Worm (Caenorhabditis elegans) whole organism, late embryonic: ENCODE data around the gene zhp-4.

Experiments used
- C08G9.2 ChIP-seq: sonication (generic microtip); optimal IDR thresholded peaks from 2 replicates; lab custom pipeline; 2016; ENCODE audit warnings: mild to moderate bottlenecking, missing genetic modification characterization, moderate library complexity, missing compliant biosample characterization
- F13H6.1 ChIP-seq: sonication (generic microtip); optimal IDR thresholded peaks from 2 replicates; lab custom pipeline; 2016; ENCODE audit warnings: missing genetic modification characterization, missing compliant biosample characterization
- ahr-1 ChIP-seq: sonication (generic microtip); optimal IDR thresholded peaks from 2 replicates; lab custom pipeline; 2016; ENCODE audit warnings: missing genetic modification characterization, missing compliant biosample characterization
- ama-1 ChIP-seq: fragments of 150-350 bp; optimal IDR thresholded peaks from 2 replicates; lab custom pipeline; 2014
- ceh-14 ChIP-seq: sonication (generic microtip); optimal IDR thresholded peaks from 2 replicates; lab custom pipeline; 2016; ENCODE audit warnings: missing genotype, missing genetic modification characterization, missing compliant biosample characterization
- ceh-19 ChIP-seq: fragments of 200-800 bp; sonication (Bioruptor generic); optimal IDR thresholded peaks from 2 replicates; lab custom pipeline; 2018; ENCODE audit warnings: mild to moderate bottlenecking, missing genetic modification characterization, missing compliant biosample characterization
- ceh-22 ChIP-seq: sonication (generic microtip); optimal IDR thresholded peaks from 2 replicates; lab custom pipeline; 2017; ENCODE audit warnings: missing biosample characterization, missing genetic modification characterization
- ceh-24 ChIP-seq: sonication (generic microtip); optimal IDR thresholded peaks from 2 replicates; lab custom pipeline; 2016; ENCODE audit warnings: mild to moderate bottlenecking, missing genetic modification characterization, missing compliant biosample characterization
- ceh-34 ChIP-seq: sonication (generic microtip); optimal IDR thresholded peaks from 2 replicates; lab custom pipeline; 2016; ENCODE audit warnings: mild to moderate bottlenecking, missing genetic modification characterization, missing compliant biosample characterization
- ceh-48 ChIP-seq: sonication (generic microtip); optimal IDR thresholded peaks from 2 replicates; lab custom pipeline; 2016; ENCODE audit warnings: missing genetic modification characterization, inconsistent platforms, missing compliant biosample characterization
- ceh-6 ChIP-seq: fragments of 200-800 bp; sonication (Bioruptor generic); optimal IDR thresholded peaks from 2 replicates; lab custom pipeline; 2018; ENCODE audit warnings: mild to moderate bottlenecking, missing genetic modification characterization, missing compliant biosample characterization
- ceh-9 ChIP-seq: sonication (generic microtip); optimal IDR thresholded peaks from 2 replicates; lab custom pipeline; 2016; ENCODE audit warnings: mild to moderate bottlenecking, missing genetic modification characterization, inconsistent platforms, missing compliant biosample characterization
- dmd-4 ChIP-seq: sonication (generic microtip); optimal IDR thresholded peaks from 2 replicates; lab custom pipeline; 2016; ENCODE audit warnings: borderline replicate concordance, missing genetic modification characterization, missing compliant biosample characterization
- dve-1 ChIP-seq: sonication (generic microtip); optimal IDR thresholded peaks from 2 replicates; lab custom pipeline; 2017; ENCODE audit warnings: antibody characterized with exemption, mild to moderate bottlenecking, missing genetic modification characterization, missing compliant biosample characterization
- elt-2 ChIP-seq: sonication (generic microtip); optimal IDR thresholded peaks from 2 replicates; lab custom pipeline; 2016; ENCODE audit warnings: missing genetic modification reagents, missing genetic modification characterization, missing compliant biosample characterization
- fkh-10 ChIP-seq: fragments of 150-350 bp; optimal IDR thresholded peaks from 2 replicates; lab custom pipeline; 2014; ENCODE audit warnings: missing biosample characterization, missing genetic modification reagents, missing genetic modification characterization
- fkh-6 ChIP-seq: sonication (generic microtip); optimal IDR thresholded peaks from 2 replicates; lab custom pipeline; 2016; ENCODE audit warnings: missing genetic modification characterization, missing compliant biosample characterization
- gmeb-2 ChIP-seq: sonication (generic microtip); optimal IDR thresholded peaks from 2 replicates; lab custom pipeline; 2016; ENCODE audit warnings: missing genetic modification characterization, inconsistent platforms, missing compliant biosample characterization
- hlh-13 ChIP-seq: fragments of 200-800 bp; sonication (Bioruptor generic); optimal IDR thresholded peaks from 2 replicates; lab custom pipeline; 2018; ENCODE audit warnings: mild to moderate bottlenecking, missing genetic modification characterization, missing compliant biosample characterization
- hlh-30 ChIP-seq: sonication (generic microtip); optimal IDR thresholded peaks from 2 replicates; lab custom pipeline; 2017; ENCODE audit warnings: antibody characterized with exemption, missing genetic modification characterization, missing compliant biosample characterization; ENCODE audit not compliant: insufficient read depth
- hlh-6 ChIP-seq: sonication (generic microtip); optimal IDR thresholded peaks from 2 replicates; lab custom pipeline; 2016; ENCODE audit warnings: missing genotype, missing genetic modification characterization, missing compliant biosample characterization
- madf-2 ChIP-seq: sonication (generic microtip); optimal IDR thresholded peaks from 2 replicates; lab custom pipeline; 2017; ENCODE audit warnings: missing genetic modification characterization, missing compliant biosample characterization
- mec-3 ChIP-seq: sonication (generic microtip); optimal IDR thresholded peaks from 2 replicates; lab custom pipeline; 2016; ENCODE audit warnings: borderline replicate concordance, missing genetic modification characterization, missing compliant biosample characterization
- nfya-1 ChIP-seq: sonication (generic microtip); optimal IDR thresholded peaks from 2 replicates; lab custom pipeline; 2017; ENCODE audit warnings: missing genetic modification characterization, mild to moderate bottlenecking, missing compliant biosample characterization, antibody characterized with exemption, moderate library complexity
- nhr-232 ChIP-seq: sonication (generic microtip); optimal IDR thresholded peaks from 2 replicates; lab custom pipeline; 2016; ENCODE audit warnings: missing genetic modification characterization, missing compliant biosample characterization
- odd-2 ChIP-seq: sonication (generic microtip); optimal IDR thresholded peaks from 2 replicates; lab custom pipeline; 2017; ENCODE audit warnings: antibody characterized with exemption, mild to moderate bottlenecking, missing genetic modification characterization, missing compliant biosample characterization
- pag-3 ChIP-seq: sonication (generic microtip); optimal IDR thresholded peaks from 2 replicates; lab custom pipeline; 2016; ENCODE audit warnings: missing compliant biosample characterization, missing genetic modification characterization, borderline replicate concordance
- pros-1 ChIP-seq: fragments of 150-350 bp; optimal IDR thresholded peaks from 2 replicates; lab custom pipeline; 2014; ENCODE audit warnings: missing biosample characterization, missing genetic modification reagents, missing genetic modification characterization
- sox-4 ChIP-seq: sonication (generic microtip); optimal IDR thresholded peaks from 2 replicates; lab custom pipeline; 2017; ENCODE audit warnings: mild to moderate bottlenecking, missing genetic modification characterization, inconsistent platforms, missing compliant biosample characterization
- unc-42 ChIP-seq: sonication (generic microtip); optimal IDR thresholded peaks from 2 replicates; lab custom pipeline; 2016; ENCODE audit warnings: missing genotype, missing genetic modification characterization, missing compliant biosample characterization
- unc-86 ChIP-seq: sonication (generic microtip); optimal IDR thresholded peaks from 2 replicates; lab custom pipeline; 2016; ENCODE audit warnings: missing genetic modification characterization, missing compliant biosample characterization
- zip-5 ChIP-seq: sonication (generic microtip); optimal IDR thresholded peaks from 2 replicates; lab custom pipeline; 2016; ENCODE audit warnings: missing genetic modification characterization, missing compliant biosample characterization
- ztf-16 ChIP-seq: sonication (generic microtip); optimal IDR thresholded peaks from 2 replicates; lab custom pipeline; 2017; ENCODE audit warnings: missing genetic modification characterization, missing compliant biosample characterization

The zhp-4 gene

DNA sequence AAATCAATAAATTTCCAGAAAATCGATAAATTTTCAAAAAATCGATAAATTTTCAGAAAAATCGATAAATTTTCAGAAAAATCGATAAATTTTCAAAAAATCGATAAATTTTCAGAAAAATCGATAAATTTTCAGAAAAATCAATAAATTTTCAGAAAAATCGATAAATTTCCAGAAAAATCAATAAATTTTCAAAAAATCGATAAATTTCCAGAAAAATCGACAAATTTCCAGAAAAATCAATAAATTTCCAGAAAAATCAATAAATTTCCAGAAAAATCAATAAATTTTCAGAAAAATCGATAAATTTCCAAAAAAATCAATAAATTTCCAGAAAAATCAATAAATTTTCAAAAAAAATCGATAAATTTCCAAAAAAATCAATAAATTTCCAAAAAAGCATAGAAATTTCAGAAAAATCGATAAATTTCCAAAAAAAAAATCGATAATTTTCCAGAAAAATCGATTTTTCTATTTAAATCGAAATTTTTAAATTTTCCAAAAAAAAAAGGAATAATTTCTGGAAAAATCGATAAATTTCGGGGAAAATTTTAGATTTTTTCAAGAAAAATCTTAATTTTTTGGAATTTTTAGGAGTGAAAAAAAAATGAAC lies at the start of gene zhp-4:
Gene zhp-4, minus strand, starts transcription at position 198 of the 613 bp plus-strand sequence.
- peak; percentile 90 for TF ChIP-seq ceh-48 (tag; lab: Kevin White, UChicago)

DNA sequence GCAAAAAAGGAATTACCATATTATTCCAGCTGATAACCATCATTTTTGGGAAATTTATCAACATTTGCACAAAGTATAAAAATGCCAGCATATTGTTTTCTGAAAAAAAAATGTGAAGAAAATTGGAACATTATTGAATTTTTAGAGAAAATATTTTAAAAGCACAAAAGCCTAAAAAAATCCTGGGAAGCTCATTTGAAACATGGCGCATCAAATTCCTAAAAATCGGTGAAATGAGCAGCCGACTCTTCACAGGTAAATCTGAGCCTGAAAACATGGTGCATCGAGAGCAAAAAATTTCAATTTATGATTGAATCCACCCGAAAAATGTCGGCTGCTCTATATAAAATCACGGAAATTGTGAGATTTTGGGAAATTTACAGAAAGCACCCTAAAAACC lies 47.5 kb upstream of the zhp-4 start, which contains the start of gene Y39B6A.7:
Gene Y39B6A.7, minus strand, starts transcription at position 101 of the 400 bp plus-strand sequence.
- no peak for TF ChIP-seq elt-2 (tag; lab: Kevin White, UChicago)
- TF ChIP-seq dve-1 (tag; lab: Kevin White, UChicago): no peak
- TF ChIP-seq hlh-13 (GFP tag; lab: Kevin White, UChicago): no peak
- TF ChIP-seq ama-1 (lab: Kevin White, UChicago): no peak
- no peak for TF ChIP-seq unc-42 (tag; lab: Kevin White, UChicago)
- TF ChIP-seq ceh-19 (GFP tag; lab: Kevin White, UChicago): no peak
- TF ChIP-seq pros-1 (tag; lab: Kevin White, UChicago): no peak
- TF ChIP-seq unc-86: no peak
- TF ChIP-seq zip-5: no peak
- no peak for TF ChIP-seq ceh-14 (tag; lab: Kevin White, UChicago)
- TF ChIP-seq pag-3 (tag; lab: Kevin White, UChicago): no peak
- no peak for TF ChIP-seq odd-2
- TF ChIP-seq nfya-1 (tag; lab: Kevin White, UChicago): no peak
- no peak for TF ChIP-seq ceh-9
- TF ChIP-seq ahr-1: no peak
- no peak for TF ChIP-seq mec-3 (tag; lab: Kevin White, UChicago)
- TF ChIP-seq dmd-4 (tag; lab: Kevin White, UChicago): no peak
- TF ChIP-seq fkh-6 (tag; lab: Kevin White, UChicago): no peak
- TF ChIP-seq F13H6.1 (tag; lab: Kevin White, UChicago): no peak

DNA sequence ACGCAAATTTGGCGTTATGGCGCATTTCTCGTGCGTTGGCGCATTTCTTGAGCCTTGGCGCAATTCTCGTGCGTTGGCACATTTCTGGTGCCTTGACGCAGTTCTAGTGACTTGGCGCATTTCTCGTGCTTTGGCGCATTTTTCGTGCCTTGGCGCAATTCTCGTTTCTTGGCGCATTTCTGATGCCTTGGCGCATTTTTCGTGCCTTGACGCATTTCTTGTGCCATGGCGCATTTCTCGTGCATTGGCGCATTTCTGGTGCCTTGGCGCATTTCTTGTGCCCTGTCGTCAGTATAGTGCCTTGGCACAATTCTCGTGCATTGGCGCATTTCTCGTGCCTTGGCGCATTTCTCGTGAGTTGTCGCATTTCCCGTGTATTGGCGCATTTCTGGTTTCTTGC lies 46.8 kb upstream of the zhp-4 start:
- TF ChIP-seq mec-3 (tag; lab: Kevin White, UChicago): peak; percentile 64
- TF ChIP-seq pag-3 (tag; lab: Kevin White, UChicago): no peak
- TF ChIP-seq sox-4 (tag; lab: Kevin White, UChicago): no peak
- peak; percentile 16 for TF ChIP-seq hlh-6

DNA sequence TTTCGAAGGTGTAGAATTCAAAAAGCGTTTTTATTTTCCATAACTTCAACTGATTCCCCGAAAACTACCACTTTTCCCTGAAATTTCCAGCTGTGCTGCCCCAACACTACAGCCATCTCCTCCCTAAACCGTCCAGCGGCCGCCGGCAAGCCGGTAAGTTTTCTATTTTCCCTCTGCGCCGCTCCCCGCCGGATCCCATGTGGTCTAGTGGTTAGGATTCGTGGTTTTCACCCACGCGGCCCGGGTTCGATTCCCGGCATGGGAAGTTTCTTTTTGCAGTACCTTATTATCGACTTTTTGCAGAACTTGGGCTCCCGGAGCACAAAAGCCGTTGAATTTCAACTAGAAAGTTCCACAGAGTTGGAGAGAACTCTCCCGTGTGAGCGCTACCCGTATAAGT lies 41.0 kb upstream of the zhp-4 start:
- TF ChIP-seq C08G9.2 (tag; lab: Kevin White, UChicago) (peak; percentile 12), hlh-30 (no peak), fkh-10 (GFP tag; lab: Kevin White, UChicago) (no peak), madf-2 (tag; lab: Kevin White, UChicago) (no peak), gmeb-2 (peak; percentile 10), ceh-34 (tag; lab: Kevin White, UChicago) (peak; percentile 15)

DNA sequence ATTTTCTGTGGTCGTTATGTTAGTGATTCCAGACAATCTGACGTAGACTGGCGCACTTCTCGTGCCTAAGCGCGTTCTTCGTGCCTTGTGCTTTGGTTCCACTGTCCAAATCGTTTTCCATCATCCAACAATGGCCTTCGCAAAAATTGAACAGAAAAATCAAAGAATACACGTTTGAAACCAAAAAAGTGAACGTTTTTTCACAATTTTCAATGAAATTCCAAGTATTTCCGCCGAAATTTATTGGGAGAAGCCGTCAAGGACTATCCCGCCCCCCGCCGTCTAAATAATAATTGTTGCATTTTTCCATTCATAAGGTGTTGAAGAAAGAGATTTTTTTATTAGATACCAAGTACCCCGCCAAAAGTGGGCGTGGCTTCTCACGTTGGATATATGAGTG lies 38.9 kb upstream of the zhp-4 start, which contains the start of gene cpg-23:
Gene cpg-23, plus strand, starts transcription at position 301 of the 400 bp plus-strand sequence.
- TF ChIP-seq ceh-6 (no peak), ceh-24 (tag; lab: Kevin White, UChicago) (no peak), nhr-232 (tag; lab: Kevin White, UChicago) (no peak), dmd-4 (tag; lab: Kevin White, UChicago) (no peak), madf-2 (tag; lab: Kevin White, UChicago) (no peak), ceh-22 (tag; lab: Kevin White, UChicago) (no peak), elt-2 (tag; lab: Kevin White, UChicago) (no peak), ztf-16 (tag; lab: Kevin White, UChicago) (no peak)
- TF ChIP-seq, all 69 proteins: peak for 0
